Worm (Caenorhabditis elegans) whole organism, L3 larva: Measurements from ENCODE around the gene faah-5.
A peak's percentile ranks its signal among the peaks of the same experiment; 100 is the strongest.

Source experiments
- R02D3.7 ChIP-seq: fragments of 150-350 bp; optimal IDR thresholded peaks from 2 replicates; lab custom pipeline; 2014; ENCODE audit warnings: missing biosample characterization, missing genetic modification characterization
- ZK546.5 ChIP-seq: sonication (generic microtip); optimal IDR thresholded peaks from 2 replicates; lab custom pipeline; 2017; ENCODE audit warnings: missing biosample characterization, missing genetic modification characterization
- aly-2 ChIP-seq: fragments of 150-350 bp; optimal IDR thresholded peaks from 2 replicates; lab custom pipeline; 2014; ENCODE audit warnings: missing biosample characterization, missing genetic modification characterization
- ama-1 ChIP-seq: fragments of 150-350 bp; optimal IDR thresholded peaks from 2 replicates; lab custom pipeline; 2018
- ceh-16 ChIP-seq: sonication (generic microtip); optimal IDR thresholded peaks from 2 replicates; lab custom pipeline; 2017; ENCODE audit warnings: missing biosample characterization, missing genetic modification characterization
- ceh-28 ChIP-seq: fragments of 150-350 bp; optimal IDR thresholded peaks from 2 replicates; lab custom pipeline; 2014; ENCODE audit warnings: missing biosample characterization, missing genetic modification reagents, missing genetic modification characterization
- elt-1 ChIP-seq: fragments of 150-350 bp; optimal IDR thresholded peaks from 2 replicates; lab custom pipeline; 2014; ENCODE audit warnings: missing biosample characterization, missing genetic modification characterization
- elt-2 ChIP-seq: sonication (generic microtip); optimal IDR thresholded peaks from 2 replicates; lab custom pipeline; 2016; ENCODE audit warnings: missing genetic modification reagents, mild to moderate bottlenecking, missing genetic modification characterization, missing compliant biosample characterization
- elt-3 ChIP-seq, 3 experiments: fragments of 150-350 bp in 1 of 3; sonication (generic microtip) in 2 of 3; optimal IDR thresholded peaks; 2 replicates in 2 of 3; 4 replicates in 1 of 3; lab custom pipeline; 2014 to 2017; ENCODE audit warnings: missing biosample characterization in 3 of 3, missing genetic modification characterization in 3 of 3
- eor-1 ChIP-seq, 2 experiments: fragments of 150-350 bp; optimal IDR thresholded peaks; 2 replicates each; lab custom pipeline; 2014 to 2018; ENCODE audit warnings: missing biosample characterization in 2 of 2, missing genetic modification characterization in 2 of 2
- fos-1 ChIP-seq: fragments of 150-350 bp; optimal IDR thresholded peaks from 2 replicates; lab custom pipeline; 2014; ENCODE audit warnings: missing biosample characterization, missing genetic modification characterization
- hmg-11 ChIP-seq: sonication (generic microtip); optimal IDR thresholded peaks from 2 replicates; lab custom pipeline; 2016; ENCODE audit warnings: missing genetic modification characterization, missing compliant biosample characterization
- lin-15B ChIP-seq: fragments of 150-350 bp; optimal IDR thresholded peaks from 2 replicates; lab custom pipeline; 2014; ENCODE audit warnings: missing biosample characterization, missing genetic modification characterization
- lin-39 ChIP-seq: fragments of 150-350 bp; optimal IDR thresholded peaks from 2 replicates; lab custom pipeline; 2018; ENCODE audit warnings: missing biosample characterization, missing genetic modification reagents, missing genetic modification characterization
- lsy-12 ChIP-seq: sonication (generic microtip); optimal IDR thresholded peaks from 2 replicates; lab custom pipeline; 2016; ENCODE audit warnings: mild to moderate bottlenecking, missing genetic modification characterization, missing compliant biosample characterization
- mdl-1 ChIP-seq: fragments of 150-350 bp; optimal IDR thresholded peaks from 2 replicates; lab custom pipeline; 2014; ENCODE audit warnings: missing biosample characterization, missing genetic modification characterization
- nfya-1 ChIP-seq: sonication (generic microtip); optimal IDR thresholded peaks from 2 replicates; lab custom pipeline; 2017; ENCODE audit warnings: missing genetic modification characterization, mild to moderate bottlenecking, missing compliant biosample characterization, antibody characterized with exemption, moderate library complexity; ENCODE audit not compliant: insufficient read depth
- nhr-23 ChIP-seq: fragments of 150-350 bp; optimal IDR thresholded peaks from 2 replicates; lab custom pipeline; 2014; ENCODE audit warnings: missing biosample characterization, missing genetic modification reagents, missing genetic modification characterization
- nhr-237 ChIP-seq: fragments of 150-350 bp; optimal IDR thresholded peaks from 2 replicates; lab custom pipeline; 2014; ENCODE audit warnings: missing biosample characterization, missing genetic modification characterization
- nhr-25 ChIP-seq: sonication (generic microtip); optimal IDR thresholded peaks from 2 replicates; lab custom pipeline; 2017; ENCODE audit warnings: missing biosample characterization, missing genetic modification characterization
- nhr-43 ChIP-seq: sonication (generic microtip); optimal IDR thresholded peaks from 2 replicates; lab custom pipeline; 2016; ENCODE audit warnings: mild to moderate bottlenecking, missing genetic modification characterization, missing compliant biosample characterization; ENCODE audit not compliant: poor library complexity, severe bottlenecking
- nhr-67 ChIP-seq: fragments of 150-350 bp; optimal IDR thresholded peaks from 2 replicates; lab custom pipeline; 2014; ENCODE audit warnings: missing biosample characterization, missing genetic modification characterization
- pha-4 ChIP-seq: fragments of 150-350 bp; optimal IDR thresholded peaks from 2 replicates; lab custom pipeline; 2014; ENCODE audit warnings: missing biosample characterization, missing genetic modification reagents, missing genetic modification characterization
- pqm-1 ChIP-seq: fragments of 150-350 bp; optimal IDR thresholded peaks from 2 replicates; lab custom pipeline; 2017; ENCODE audit warnings: missing biosample characterization, missing genetic modification characterization, inconsistent platforms
- sea-2 ChIP-seq: fragments of 150-350 bp; sonication (generic microtip); optimal IDR thresholded peaks from 4 replicates; lab custom pipeline; 2014; ENCODE audit warnings: missing biosample characterization, missing genetic modification reagents, missing genetic modification characterization
- skn-1 ChIP-seq: fragments of 150-350 bp; optimal IDR thresholded peaks from 2 replicates; lab custom pipeline; 2014; ENCODE audit warnings: missing biosample characterization, missing genetic modification characterization
- snpc-4 ChIP-seq: fragments of 150-350 bp; optimal IDR thresholded peaks from 2 replicates; lab custom pipeline; 2014; ENCODE audit warnings: missing biosample characterization, missing genetic modification characterization
- tbx-2 ChIP-seq: sonication (generic microtip); optimal IDR thresholded peaks from 2 replicates; lab custom pipeline; 2016; ENCODE audit warnings: mild to moderate bottlenecking, missing genetic modification characterization, missing compliant biosample characterization
- unc-39 ChIP-seq: sonication (generic microtip); optimal IDR thresholded peaks from 4 replicates; lab custom pipeline; 2017; ENCODE audit warnings: missing biosample characterization, missing genetic modification characterization
- zag-1 ChIP-seq: fragments of 150-350 bp; optimal IDR thresholded peaks from 2 replicates; lab custom pipeline; 2014; ENCODE audit warnings: missing biosample characterization, missing genetic modification characterization
- ztf-4 ChIP-seq: fragments of 150-350 bp; optimal IDR thresholded peaks from 2 replicates; lab custom pipeline; 2014; ENCODE audit warnings: missing biosample characterization, missing genetic modification characterization

The faah-5 gene

DNA sequence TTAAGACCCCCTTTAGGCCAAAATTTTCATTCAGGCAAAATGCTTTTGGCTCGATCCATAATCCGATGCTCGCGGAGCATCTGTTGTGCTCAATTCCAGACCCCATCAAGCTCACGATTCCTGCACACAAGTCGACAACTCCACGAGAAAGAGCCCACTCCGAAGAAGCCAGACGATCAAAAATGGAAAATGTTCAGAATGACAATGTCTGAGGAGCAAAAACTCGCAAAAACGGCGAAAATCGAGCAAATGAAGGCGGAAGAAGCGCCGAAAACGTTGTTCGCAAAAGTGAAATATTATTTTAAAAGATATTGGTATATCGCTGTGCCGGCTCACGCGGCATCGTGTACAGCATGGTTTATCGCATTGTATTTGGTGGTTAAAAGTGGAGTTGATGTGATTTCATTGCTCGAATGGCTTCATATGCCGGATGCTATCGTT, 30.4 kb upstream of the faah-5 start, which contains the start of gene Y56A3A.22:
Y56A3A.22 (plus strand) TSS at position 35 of the 441 bp plus-strand sequence.
- TF ChIP-seq elt-3 (tag; optimal IDR thresholded peaks at IDR 0.05; lab: Kevin White, UChicago): peak in 1 of 3 experiments; percentile 25
- no peak for TF ChIP-seq R02D3.7 (tag; lab: Kevin White, UChicago)
- TF ChIP-seq skn-1 (tag; lab: Kevin White, UChicago): no peak
- TF ChIP-seq nfya-1 (tag; lab: Kevin White, UChicago): peak; percentile 36
- TF ChIP-seq mdl-1: no peak
- TF ChIP-seq lsy-12 (tag; lab: Kevin White, UChicago): peak; percentile 57
- TF ChIP-seq fos-1 (tag; lab: Kevin White, UChicago): no peak
- TF ChIP-seq elt-2 (tag; lab: Kevin White, UChicago): peak; percentile 21
- peak; percentile 33 for TF ChIP-seq nhr-43 (tag; lab: Kevin White, UChicago)
- TF ChIP-seq ama-1 (lab: Kevin White, UChicago): peak; percentile 92

DNA sequence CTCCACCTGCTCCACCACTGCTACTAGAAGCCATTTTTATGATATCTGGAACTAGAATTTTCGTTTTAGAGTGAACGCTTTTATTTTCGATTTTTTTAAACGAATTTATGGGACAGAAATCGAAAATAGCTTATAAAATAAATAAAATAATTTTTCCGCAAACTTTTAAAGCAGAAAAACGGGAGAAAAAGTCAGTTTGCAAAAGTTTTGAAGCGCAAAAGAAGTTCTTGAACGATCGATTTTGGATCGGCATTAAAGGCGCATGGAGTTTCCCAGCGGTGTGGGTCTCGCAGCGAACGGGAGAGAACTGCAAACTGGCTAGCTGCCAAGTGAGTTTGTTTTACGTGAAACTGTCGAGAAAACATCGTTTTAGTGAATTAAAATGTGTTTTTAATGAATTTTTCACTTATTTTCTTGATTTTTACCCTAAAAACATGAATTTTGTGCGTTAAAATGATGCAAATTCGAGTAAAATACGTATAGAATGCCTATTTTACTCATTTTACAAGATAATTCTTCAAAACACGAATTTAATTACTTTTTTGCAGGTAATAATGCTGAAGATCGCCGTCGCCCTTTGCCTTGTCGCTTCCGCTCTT, 29.1 kb upstream of the faah-5 start, which contains the start of the genes ccf-1 and trap-4:
ccf-1 (minus strand) TSS at position 51 of the 599 bp plus-strand sequence.
trap-4 (plus strand) TSS at position 549 of the 599 bp plus-strand sequence.
- TF ChIP-seq lin-39 (tag; lab: Kevin White, UChicago) (peak; percentile 35), tbx-2 (tag; lab: Kevin White, UChicago) (no peak), snpc-4 (tag; lab: Kevin White, UChicago) (peak; percentile 54), mdl-1 (no peak), elt-2 (tag; lab: Kevin White, UChicago) (peak; percentile 26), unc-39 (tag; lab: Kevin White, UChicago) (no peak), ceh-16 (tag; lab: Kevin White, UChicago) (no peak), pha-4 (tag; lab: Kevin White, UChicago) (peak; percentile 76), hmg-11 (tag; lab: Kevin White, UChicago) (peak; percentile 22), nhr-23 (tag; lab: Kevin White, UChicago) (peak; percentile 61), nfya-1 (tag; lab: Kevin White, UChicago) (peak; percentile 89), ceh-28 (tag; lab: Kevin White, UChicago) (peak; percentile 66), pqm-1 (peak; percentile 14), R02D3.7 (tag; lab: Kevin White, UChicago) (peak; percentile 1), lin-15B (tag; lab: Kevin White, UChicago) (peak; percentile 76), nhr-25 (peak; percentile 66)

DNA sequence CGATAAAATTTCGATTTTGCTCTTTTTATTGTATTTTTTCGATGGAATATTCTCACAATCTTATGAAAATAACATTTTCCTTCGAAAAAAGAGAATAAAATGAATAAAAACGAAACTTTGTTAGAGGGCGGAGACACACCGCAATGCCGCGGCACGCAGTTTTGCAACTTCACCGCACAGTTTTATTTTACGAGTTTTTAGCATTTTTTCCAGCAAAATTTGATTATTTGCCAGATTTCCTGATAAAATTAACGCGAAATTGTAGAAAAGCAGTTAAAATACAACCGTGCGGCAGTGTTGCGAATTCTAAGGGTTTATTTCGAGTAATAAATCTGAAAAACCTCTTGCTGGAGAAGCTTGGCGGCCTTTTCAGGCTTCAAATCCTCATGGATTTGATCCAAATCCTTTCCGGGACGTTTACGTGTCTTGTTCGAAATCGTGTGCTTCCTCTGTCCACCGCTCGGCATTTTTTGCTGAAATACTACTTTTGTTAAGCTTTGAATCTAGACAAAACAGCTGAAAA, 27.1 kb upstream of the faah-5 start, which contains the start of gene znf-593:
znf-593 (minus strand) TSS at position 473 of the 523 bp plus-strand sequence.
- no peak for TF ChIP-seq ceh-28 (tag; lab: Kevin White, UChicago)
- TF ChIP-seq snpc-4 (tag; lab: Kevin White, UChicago): no peak
- no peak for TF ChIP-seq lsy-12 (tag; lab: Kevin White, UChicago)
- no peak for TF ChIP-seq elt-1 (tag; lab: Kevin White, UChicago)
- TF ChIP-seq ztf-4 (tag; lab: Kevin White, UChicago): no peak
- peak; percentile 1 for TF ChIP-seq ama-1 (lab: Kevin White, UChicago)
- no peak for TF ChIP-seq nhr-237 (tag; lab: Kevin White, UChicago)
- TF ChIP-seq aly-2: no peak
- TF ChIP-seq zag-1: no peak
- peak; percentile 56 for TF ChIP-seq nhr-43 (tag; lab: Kevin White, UChicago)
- TF ChIP-seq hmg-11 (tag; lab: Kevin White, UChicago): peak; percentile 50
- TF ChIP-seq sea-2 (GFP tag; lab: Kevin White, UChicago): no peak
- no peak for TF ChIP-seq lin-39 (tag; lab: Kevin White, UChicago)
- no peak for TF ChIP-seq skn-1 (tag; lab: Kevin White, UChicago)
- TF ChIP-seq eor-1 (tag; optimal IDR thresholded peaks at IDR 0.05; lab: Kevin White, UChicago): no peak
- no peak for TF ChIP-seq nhr-25
- TF ChIP-seq elt-2 (tag; lab: Kevin White, UChicago): peak; percentile 23
- TF ChIP-seq pha-4 (tag; lab: Kevin White, UChicago): peak; percentile 32
- TF ChIP-seq tbx-2 (tag; lab: Kevin White, UChicago): no peak
- no peak for TF ChIP-seq lin-15B (tag; lab: Kevin White, UChicago)
- no peak for TF ChIP-seq fos-1 (tag; lab: Kevin White, UChicago)
- TF ChIP-seq ZK546.5 (tag; lab: Kevin White, UChicago): no peak

ce11 chrIII:11917525-11917924, 26.3 kb upstream of the faah-5 start:
- no peak for TF ChIP-seq eor-1 (tag; optimal IDR thresholded peaks at IDR 0.05; lab: Kevin White, UChicago)
- no peak for TF ChIP-seq fos-1 (tag; lab: Kevin White, UChicago)
- TF ChIP-seq lsy-12 (tag; lab: Kevin White, UChicago): no peak
- no peak for TF ChIP-seq nhr-67 (tag; lab: Kevin White, UChicago)
- no peak for TF ChIP-seq nhr-25
- no peak for TF ChIP-seq hmg-11 (tag; lab: Kevin White, UChicago)
- TF ChIP-seq aly-2: no peak
- no peak for TF ChIP-seq unc-39 (tag; lab: Kevin White, UChicago)
- TF ChIP-seq elt-3 (tag; optimal IDR thresholded peaks at IDR 0.05; lab: Kevin White, UChicago): no peak
- no peak for TF ChIP-seq zag-1
- TF ChIP-seq snpc-4 (tag; lab: Kevin White, UChicago): no peak
